Fruit fly (Drosophila melanogaster) whole organism, embryonic: ENCODE data around the gene Prp18.
A peak's percentile ranks its signal among the peaks of the same experiment; 100 is the strongest.

Source experiments
- Blimp-1 ChIP-seq: fragments of 200-800 bp; sonication (Bioruptor generic); optimal IDR thresholded peaks from 3 replicates; lab custom pipeline; 2018; ENCODE audit warnings: missing biosample characterization, missing genetic modification characterization, mild to moderate bottlenecking, moderate library complexity, missing genetic modification reagents
- BtbVII ChIP-seq: fragments of 200-800 bp; sonication (Bioruptor generic); optimal IDR thresholded peaks from 3 replicates; lab custom pipeline; 2017; ENCODE audit warnings: missing biosample characterization, mild to moderate bottlenecking, missing genetic modification characterization
- CG10147 ChIP-seq: fragments of 200-800 bp; sonication (Bioruptor generic); optimal IDR thresholded peaks from 2 replicates; lab custom pipeline; 2019; ENCODE audit warnings: missing biosample characterization, mild to moderate bottlenecking, missing genetic modification characterization, moderate library complexity
- CG10654 ChIP-seq: fragments of 200-800 bp; sonication (Bioruptor generic); optimal IDR thresholded peaks from 2 replicates; lab custom pipeline; 2016; ENCODE audit warnings: missing biosample characterization, missing genetic modification characterization
- CG15696 ChIP-seq: fragments of 200-800 bp; sonication (Bioruptor generic); optimal IDR thresholded peaks from 2 replicates; lab custom pipeline; 2019; ENCODE audit warnings: missing biosample characterization, mild to moderate bottlenecking, missing genetic modification characterization, moderate library complexity
- CG1647 ChIP-seq: fragments of 200-800 bp; sonication (Bioruptor generic); optimal IDR thresholded peaks from 3 replicates; lab custom pipeline; 2016; ENCODE audit warnings: missing biosample characterization, missing genetic modification characterization
- CG16863 ChIP-seq: fragments of 200-800 bp; sonication (Bioruptor generic); optimal IDR thresholded peaks from 3 replicates; lab custom pipeline; 2016; ENCODE audit warnings: missing biosample characterization, missing genetic modification characterization
- CG17385 ChIP-seq: fragments of 200-800 bp; sonication (Bioruptor generic); optimal IDR thresholded peaks from 3 replicates; lab custom pipeline; 2018; ENCODE audit warnings: missing biosample characterization, mild to moderate bottlenecking, missing genetic modification characterization
- CG18476 ChIP-seq: fragments of 200-800 bp; sonication (Bioruptor generic); optimal IDR thresholded peaks from 2 replicates; lab custom pipeline; 2016; ENCODE audit warnings: missing biosample characterization, mild to moderate bottlenecking, missing genetic modification characterization
- CG2129 ChIP-seq: fragments of 200-800 bp; sonication (Bioruptor generic); IDR thresholded peaks from 2 replicates; pipeline ENCODE4 v1.3.6; 2022; ENCODE audit warnings: missing biosample characterization, missing genetic modification characterization; ENCODE audit not compliant: partially characterized antibody
- CG2678 ChIP-seq: fragments of 200-800 bp; sonication (Bioruptor generic); optimal IDR thresholded peaks from 3 replicates; lab custom pipeline; 2019; ENCODE audit warnings: missing biosample characterization, mild to moderate bottlenecking, missing genetic modification characterization, moderate library complexity
- CG2889 ChIP-seq: fragments of 200-800 bp; sonication (Bioruptor generic); IDR thresholded peaks from 3 replicates; pipeline ENCODE4 v1.3.6; 2022; ENCODE audit warnings: missing biosample characterization, missing genetic modification characterization
- CG31224 ChIP-seq: fragments of 200-800 bp; sonication (Bioruptor generic); IDR thresholded peaks from 2 replicates; pipeline ENCODE4 v1.3.6; 2022; ENCODE audit warnings: missing biosample characterization, missing genetic modification characterization
- CG3163 ChIP-seq: fragments of 200-800 bp; sonication (Bioruptor generic); optimal IDR thresholded peaks from 3 replicates; lab custom pipeline; 2016; ENCODE audit warnings: missing biosample characterization, missing genetic modification characterization
- CG32532 ChIP-seq: fragments of 200-800 bp; sonication (Bioruptor generic); IDR thresholded peaks from 2 replicates; pipeline ENCODE4 v1.3.6; 2022; ENCODE audit warnings: missing biosample characterization, missing genetic modification characterization
- CG32767 ChIP-seq: fragments of 200-800 bp; sonication (Bioruptor generic); IDR thresholded peaks from 2 replicates; pipeline ENCODE4 v1.3.6; 2022; ENCODE audit warnings: missing biosample characterization, missing genetic modification characterization
- CG3847 ChIP-seq: fragments of 200-800 bp; sonication (Bioruptor generic); IDR thresholded peaks from 2 replicates; pipeline ENCODE4 v1.3.6; 2022; ENCODE audit warnings: missing biosample characterization, missing genetic modification characterization
- CG4617 ChIP-seq: fragments of 200-800 bp; sonication (Bioruptor generic); optimal IDR thresholded peaks from 3 replicates; lab custom pipeline; 2016; ENCODE audit warnings: missing biosample characterization, missing genetic modification characterization, borderline replicate concordance
- CG6254 ChIP-seq: fragments of 200-800 bp; sonication (Bioruptor generic); optimal IDR thresholded peaks from 3 replicates; lab custom pipeline; 2017; ENCODE audit warnings: mild to moderate bottlenecking, missing biosample characterization, missing genetic modification reagents, missing genetic modification characterization
- CG6791 ChIP-seq: fragments of 200-800 bp; sonication (Bioruptor generic); IDR thresholded peaks from 3 replicates; pipeline ENCODE4 v1.3.6; 2022; ENCODE audit warnings: missing biosample characterization, missing genetic modification characterization; ENCODE audit not compliant: partially characterized antibody
- CG9817 ChIP-seq: fragments of 200-800 bp; sonication (Bioruptor generic); optimal IDR thresholded peaks from 2 replicates; lab custom pipeline; 2018; ENCODE audit warnings: missing biosample characterization, mild to moderate bottlenecking, missing genetic modification characterization, moderate library complexity
- D ChIP-seq, 2 experiments: fragments of 200-800 bp in 1 of 2; fragments of >200 bp in 1 of 2; sonication (Bioruptor generic) in 1 of 2; optimal IDR thresholded peaks; 2 replicates in 1 of 2; 3 replicates in 1 of 2; lab custom pipeline; 2017; ENCODE audit warnings: mild to moderate bottlenecking in 1 of 2, missing biosample characterization in 1 of 2, missing genetic modification characterization in 1 of 2, missing genetic modification reagents in 1 of 2
- Dp ChIP-seq: fragments of 200-800 bp; sonication (Bioruptor generic); optimal IDR thresholded peaks from 2 replicates; lab custom pipeline; 2018; ENCODE audit warnings: missing biosample characterization, mild to moderate bottlenecking, missing genetic modification characterization, moderate library complexity
- E2f1 ChIP-seq: fragments of 200-800 bp; sonication (Bioruptor generic); IDR thresholded peaks from 2 replicates; pipeline ENCODE4 v1.3.6; 2022; ENCODE audit warnings: missing biosample characterization, missing genetic modification characterization
- Fer2 ChIP-seq: fragments of 200-800 bp; sonication (Bioruptor generic); optimal IDR thresholded peaks from 2 replicates; lab custom pipeline; 2018; ENCODE audit warnings: missing biosample characterization, mild to moderate bottlenecking, missing genetic modification characterization, moderate library complexity
- Gug ChIP-seq: fragments of 200-800 bp; sonication (Bioruptor generic); IDR thresholded peaks from 4 replicates; pipeline ENCODE4 v1.3.6; 2022; ENCODE audit warnings: missing biosample characterization, missing genetic modification characterization
- HLHmδ ChIP-seq: fragments of 200-800 bp; sonication (Bioruptor generic); optimal IDR thresholded peaks from 2 replicates; lab custom pipeline; 2018; ENCODE audit warnings: missing biosample characterization, mild to moderate bottlenecking, missing genetic modification characterization, moderate library complexity
- Hey ChIP-seq: fragments of 200-800 bp; sonication (Bioruptor generic); optimal IDR thresholded peaks from 3 replicates; lab custom pipeline; 2018; ENCODE audit warnings: missing biosample characterization, mild to moderate bottlenecking, missing genetic modification characterization
- Lhr ChIP-seq: fragments of 200-800 bp; sonication (Bioruptor generic); optimal IDR thresholded peaks from 3 replicates; lab custom pipeline; 2017; ENCODE audit warnings: mild to moderate bottlenecking, missing biosample characterization, missing genetic modification reagents, missing genetic modification characterization
- Side ChIP-seq: fragments of 200-800 bp; sonication (Bioruptor generic); optimal IDR thresholded peaks from 2 replicates; lab custom pipeline; 2016; ENCODE audit warnings: missing biosample characterization, missing genetic modification characterization
- Ssrp ChIP-seq: fragments of 200-800 bp; sonication (Bioruptor generic); optimal IDR thresholded peaks from 2 replicates; lab custom pipeline; 2018; ENCODE audit warnings: missing biosample characterization, mild to moderate bottlenecking, missing genetic modification characterization, moderate library complexity
- Trl ChIP-seq, 3 experiments: fragments of >200 bp in 2 of 3; fragments of 200-800 bp in 1 of 3; sonication (Bioruptor generic) in 1 of 3; optimal IDR thresholded peaks; 2 replicates in 1 of 3; 3 replicates in 2 of 3; lab custom pipeline; 2016 to 2017; ENCODE audit warnings: missing biosample characterization in 1 of 3, missing genetic modification characterization in 1 of 3
- ase ChIP-seq: fragments of 200-800 bp; sonication (Bioruptor generic); IDR thresholded peaks from 3 replicates; pipeline ENCODE4 v1.3.6; 2022; ENCODE audit warnings: missing biosample characterization, missing genetic modification characterization
- bbx ChIP-seq: fragments of 200-800 bp; sonication (Bioruptor generic); IDR thresholded peaks from 2 replicates; pipeline ENCODE4 v1.3.6; 2022; ENCODE audit warnings: missing biosample characterization, missing genetic modification characterization; ENCODE audit not compliant: partially characterized antibody
- cg ChIP-seq: fragments of 200-800 bp; sonication (Bioruptor generic); optimal IDR thresholded peaks from 3 replicates; lab custom pipeline; 2019; ENCODE audit warnings: missing biosample characterization, mild to moderate bottlenecking, missing genetic modification characterization, moderate library complexity
- crc ChIP-seq: fragments of 200-800 bp; sonication (Bioruptor generic); optimal IDR thresholded peaks from 2 replicates; lab custom pipeline; 2016; ENCODE audit warnings: missing biosample characterization, missing genetic modification characterization
- croc ChIP-seq: fragments of 200-800 bp; sonication (Bioruptor generic); conservative IDR thresholded peaks from 3 replicates; pipeline ENCODE4 v1.3.6; 2022; ENCODE audit warnings: missing biosample characterization, missing genetic modification characterization
- dati ChIP-seq: fragments of 200-800 bp; sonication (Bioruptor generic); IDR thresholded peaks from 2 replicates; pipeline ENCODE4 v1.3.6; 2022; ENCODE audit warnings: missing biosample characterization, missing genetic modification characterization
- hth ChIP-seq: fragments of >200 bp; optimal IDR thresholded peaks from 2 replicates; lab custom pipeline; 2017; ENCODE audit warnings: inconsistent platforms
- jing ChIP-seq: fragments of 200-800 bp; sonication (Bioruptor generic); optimal IDR thresholded peaks from 2 replicates; lab custom pipeline; 2018; ENCODE audit warnings: missing biosample characterization, mild to moderate bottlenecking, missing genetic modification characterization
- kah ChIP-seq: fragments of 200-800 bp; sonication (Bioruptor generic); optimal IDR thresholded peaks from 2 replicates; lab custom pipeline; 2018; ENCODE audit warnings: missing biosample characterization, mild to moderate bottlenecking, missing genetic modification characterization
- nmo ChIP-seq: fragments of 200-800 bp; sonication (Bioruptor generic); optimal IDR thresholded peaks from 2 replicates; lab custom pipeline; 2018; ENCODE audit warnings: missing biosample characterization, mild to moderate bottlenecking, missing genetic modification characterization, moderate library complexity
- p53 ChIP-seq: fragments of 200-800 bp; sonication (Bioruptor generic); optimal IDR thresholded peaks from 2 replicates; lab custom pipeline; 2016; ENCODE audit warnings: missing biosample characterization, missing genetic modification characterization
- pzg ChIP-seq: fragments of 200-800 bp; sonication (Bioruptor generic); optimal IDR thresholded peaks from 3 replicates; lab custom pipeline; 2018; ENCODE audit warnings: missing biosample characterization, mild to moderate bottlenecking, missing genetic modification characterization, moderate library complexity
- row ChIP-seq: fragments of 200-800 bp; sonication (Bioruptor generic); IDR thresholded peaks from 3 replicates; pipeline ENCODE4 v1.3.6; 2022; ENCODE audit warnings: missing biosample characterization, missing genetic modification characterization
- sens ChIP-seq: fragments of 200-800 bp; sonication (Bioruptor generic); peaks from one replicate; lab custom pipeline; 2016; ENCODE audit warnings: missing biosample characterization, missing genetic modification characterization
- sisA ChIP-seq: fragments of 200-800 bp; sonication (Bioruptor generic); IDR thresholded peaks from 2 replicates; pipeline ENCODE4 v1.3.6; 2022; ENCODE audit warnings: missing biosample characterization, missing genetic modification characterization
- slbo ChIP-seq: fragments of 200-800 bp; sonication (Bioruptor generic); IDR thresholded peaks from 2 replicates; pipeline ENCODE4 v1.3.6; 2022; ENCODE audit warnings: missing biosample characterization, missing genetic modification characterization
- trem ChIP-seq: fragments of 200-800 bp; optimal IDR thresholded peaks from 3 replicates; lab custom pipeline; 2019; ENCODE audit warnings: missing biosample characterization, mild to moderate bottlenecking, missing genetic modification characterization, moderate library complexity
- tup ChIP-seq: fragments of 200-800 bp; sonication (Bioruptor generic); optimal IDR thresholded peaks from 2 replicates; lab custom pipeline; 2016; ENCODE audit warnings: missing biosample characterization, mild to moderate bottlenecking, missing genetic modification characterization, moderate library complexity

The Prp18 gene

dm6 chr3R:19031210-19031609, at the start of gene Prp18, which contains the start of gene CG6013 (continued):
- peak; percentile 60 for TF ChIP-seq CG10654 (GFP tag; lab: Kevin White, UChicago)
- TF ChIP-seq CG15696, result peak; percentile 76
- peak; percentile 62 for TF ChIP-seq slbo (GFP tag; lab: Robert Waterston, UW)
- no peak for TF ChIP-seq CG18476
- TF ChIP-seq nmo, result peak; percentile 86
- peak; percentile 52 for TF ChIP-seq Fer2 (tag; lab: Kevin White, UChicago)
- TF ChIP-seq CG32767, result no peak
- no peak for TF ChIP-seq CG31224 (GFP tag; lab: Robert Waterston, UW)
- no peak for TF ChIP-seq croc (GFP tag; lab: Robert Waterston, UW)
- no peak for TF ChIP-seq Side (GFP tag; lab: Kevin White, UChicago)
- no peak for TF ChIP-seq CG16863 (GFP tag; lab: Kevin White, UChicago)
- TF ChIP-seq pzg (GFP tag; lab: Kevin White, UChicago), result peak; percentile 39
- TF ChIP-seq HLHmδ (GFP tag; lab: Kevin White, UChicago), result no peak
- no peak for TF ChIP-seq Gug (GFP tag; lab: Robert Waterston, UW)
- TF ChIP-seq CG17385 (GFP tag; lab: Kevin White, UChicago), result peak; percentile 28
- no peak for TF ChIP-seq D (optimal IDR thresholded peaks at IDR 0.05; lab: Kevin White, UChicago)
- peak; percentile 7 for TF ChIP-seq D (GFP tag; optimal IDR thresholded peaks at IDR 0.05; lab: Kevin White, UChicago)
- TF ChIP-seq CG32532 (GFP tag; lab: Robert Waterston, UW), result peak; percentile 63; the same call in 1 of the 2 replicates
- no peak for TF ChIP-seq ase (GFP tag; lab: Robert Waterston, UW)
- TF ChIP-seq Blimp-1, result peak; percentile 61
- no peak for TF ChIP-seq Dp
- peak; percentile 14 for TF ChIP-seq CG6254 (GFP tag; lab: Kevin White, UChicago)
- no peak for TF ChIP-seq CG2889 (GFP tag; lab: Robert Waterston, UW)
- TF ChIP-seq CG9817 (tag; lab: Kevin White, UChicago), result peak; percentile 69
- peak; percentile 63 for TF ChIP-seq CG10147 (GFP tag; lab: Kevin White, UChicago)
- TF ChIP-seq jing (GFP tag; lab: Kevin White, UChicago), result no peak
- TF ChIP-seq hth (lab: Kevin White, UChicago), result no peak
- peak; percentile 44 for TF ChIP-seq Lhr (GFP tag; lab: Kevin White, UChicago)
- no peak; the same call in 1 of the 2 replicates for TF ChIP-seq sisA
- TF ChIP-seq dati, result no peak
- peak; percentile 75 for TF ChIP-seq trem (tag; lab: Kevin White, UChicago)
- TF ChIP-seq cg (GFP tag; lab: Kevin White, UChicago), result no peak
- no peak for TF ChIP-seq CG3163 (GFP tag; lab: Kevin White, UChicago)
- no peak for TF ChIP-seq tup
- TF ChIP-seq CG4617 (GFP tag; lab: Kevin White, UChicago), result peak; percentile 89
- TF ChIP-seq kah (GFP tag; lab: Kevin White, UChicago), result peak; percentile 12
- TF ChIP-seq bbx (GFP tag; lab: Robert Waterston, UW), result no peak
- 0 out of 2 replicates have a peak, but pooled peaks have one; percentile 34 for TF ChIP-seq CG3847 (GFP tag; lab: Robert Waterston, UW)
- no peak for TF ChIP-seq p53
- no peak for TF ChIP-seq CG2129 (GFP tag; lab: Robert Waterston, UW)
- TF ChIP-seq row (GFP tag; lab: Robert Waterston, UW), result peak; percentile 81
- TF ChIP-seq BtbVII (GFP tag; lab: Kevin White, UChicago), result peak; percentile 5
- TF ChIP-seq CG6791 (GFP tag; lab: Robert Waterston, UW), result no peak
- TF ChIP-seq crc (GFP tag; lab: Kevin White, UChicago), result no peak
- peak; percentile 57 for TF ChIP-seq Ssrp
- peak; percentile 78 for TF ChIP-seq CG2678
- peak; percentile 28 for TF ChIP-seq sens (GFP tag; lab: Kevin White, UChicago)
- TF ChIP-seq Hey (tag; lab: Kevin White, UChicago), result no peak
- no peak for TF ChIP-seq Trl (optimal IDR thresholded peaks at IDR 0.05; lab: Kevin White, UChicago)
- TF ChIP-seq Trl (GFP tag; optimal IDR thresholded peaks at IDR 0.05; lab: Kevin White, UChicago), result no peak
- TF ChIP-seq CG1647, result no peak
- TF ChIP-seq E2f1, result peak; percentile 50
